Worm (Caenorhabditis elegans): ENCODE measurements around the gene E02H1.5.

The E02H1.5 gene

ce11 chrII:9566045-9566444 lies 29.0 kb upstream of the E02H1.5 start (continued):
- TF ChIP-seq daf-19 (GFP tag; conservative IDR thresholded peaks at IDR 0.05) (no peak), ces-1 (GFP tag; optimal IDR thresholded peaks at IDR 0.05) (no peak), mes-2 (tag; optimal IDR thresholded peaks at IDR 0.05; ENCODE audit: poor library complexity, severe bottlenecking) (peak; percentile 73)

DNA sequence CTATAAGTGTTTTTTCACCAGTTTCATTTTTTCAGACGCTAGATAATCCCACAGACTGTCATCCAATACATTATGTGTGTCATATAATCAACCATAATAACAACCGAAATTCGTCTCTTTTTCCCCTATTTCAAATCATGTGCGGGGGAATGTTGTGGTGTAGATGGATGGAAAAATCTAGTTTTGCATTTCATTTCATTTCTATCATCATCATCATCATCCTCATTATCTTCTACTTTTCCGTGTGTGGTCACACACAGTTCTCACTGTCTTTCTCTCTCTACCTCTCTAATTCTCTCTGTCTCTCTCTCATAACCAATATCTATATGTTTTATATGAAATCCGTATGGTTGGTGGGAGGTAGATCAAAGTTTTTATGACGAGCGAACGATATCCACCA lies 21.6 kb upstream of the E02H1.5 start:
- no peak for TF ChIP-seq tag-97 (GFP tag; IDR thresholded peaks at IDR 0.05)
- no peak for TF ChIP-seq ztf-11 (tag; optimal IDR thresholded peaks at IDR 0.05)
- TF ChIP-seq mxl-3 (GFP tag; optimal IDR thresholded peaks at IDR 0.05), result peak; percentile 42
- no peak for TF ChIP-seq dmd-9 (GFP tag; IDR thresholded peaks at IDR 0.05)
- no peak for TF ChIP-seq Y105C5A.15 (GFP tag; IDR thresholded peaks at IDR 0.05)
- no peak for TF ChIP-seq ZK337.2 (GFP tag; IDR thresholded peaks at IDR 0.05)
- TF ChIP-seq zip-2 (tag; optimal IDR thresholded peaks at IDR 0.05), result no peak
- TF ChIP-seq madf-5 (GFP tag; IDR thresholded peaks at IDR 0.05), result no peak
- no peak for TF ChIP-seq ama-1 (optimal IDR thresholded peaks at IDR 0.05)
- TF ChIP-seq sdz-12 (GFP tag; optimal IDR thresholded peaks at IDR 0.05), result no peak
- no peak for TF ChIP-seq daf-12 (tag; optimal IDR thresholded peaks at IDR 0.05)
- peak; percentile 59 for TF ChIP-seq hlh-30 (tag; optimal IDR thresholded peaks at IDR 0.05; ENCODE audit: insufficient read depth)
- TF ChIP-seq hlh-11 (tag; optimal IDR thresholded peaks at IDR 0.05), result no peak
- peak; percentile 41 for TF ChIP-seq nhr-28 (tag; optimal IDR thresholded peaks at IDR 0.05)
- TF ChIP-seq ceh-44 (GFP tag; IDR thresholded peaks at IDR 0.05), result no peak
- TF ChIP-seq lin-13 (GFP tag; optimal IDR thresholded peaks at IDR 0.05), result no peak
- TF ChIP-seq mes-2 (tag; optimal IDR thresholded peaks at IDR 0.05; ENCODE audit: poor library complexity, severe bottlenecking), result no peak
- TF ChIP-seq mdl-1 (tag; optimal IDR thresholded peaks at IDR 0.05), result peak in 1 of 2 experiments; percentile 8
- TF ChIP-seq zfp-3 (GFP tag; conservative IDR thresholded peaks at IDR 0.05), result no peak
- TF ChIP-seq lin-29 (GFP tag; IDR thresholded peaks at IDR 0.05), result no peak
- TF ChIP-seq mdt-29 (GFP tag; IDR thresholded peaks at IDR 0.05), result no peak
- no peak for TF ChIP-seq nhr-76 (tag; optimal IDR thresholded peaks at IDR 0.05)
- no peak for TF ChIP-seq nhr-111 (GFP tag; optimal IDR thresholded peaks at IDR 0.05)
- TF ChIP-seq attf-4 (tag; optimal IDR thresholded peaks at IDR 0.05), result no peak
- TF ChIP-seq unc-62 (GFP tag; optimal IDR thresholded peaks at IDR 0.05 in 1 of 2), result peak in 1 of 2 experiments; percentile 90
- no peak for TF ChIP-seq unc-62 (tag; optimal IDR thresholded peaks at IDR 0.05)
- TF ChIP-seq lin-38 (GFP tag; IDR thresholded peaks at IDR 0.05), result no peak
- no peak for TF ChIP-seq unc-39 (tag; optimal IDR thresholded peaks at IDR 0.05)
- no peak for TF ChIP-seq arid-1 (GFP tag; conservative IDR thresholded peaks at IDR 0.05)
- no peak for TF ChIP-seq rbr-2 (tag; optimal IDR thresholded peaks at IDR 0.05)
- no peak for TF ChIP-seq D1046.2 (GFP tag; IDR thresholded peaks at IDR 0.05)

DNA sequence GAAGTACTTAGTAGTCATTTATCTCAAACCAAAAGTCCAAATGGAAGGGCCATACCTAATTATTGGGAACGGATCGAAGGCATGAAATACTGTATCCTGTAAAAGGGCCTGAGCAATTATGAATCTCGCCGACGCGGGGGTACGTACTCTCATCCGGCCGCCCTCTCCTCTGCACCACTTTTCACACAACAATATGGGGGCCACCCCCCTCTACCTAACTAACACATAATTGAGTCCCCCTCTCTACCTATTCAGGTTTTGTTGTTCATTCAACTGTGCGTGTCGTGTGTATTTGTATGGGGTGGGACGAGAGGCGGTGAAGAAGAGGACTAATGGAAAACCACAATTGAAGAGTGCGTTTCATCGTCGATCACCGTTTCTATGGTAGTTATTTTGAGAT lies 20.6 kb upstream of the E02H1.5 start:
- 0 out of 2 replicates have a peak, but pooled peaks have one; percentile 58 for TF ChIP-seq egl-43 (GFP tag; IDR thresholded peaks at IDR 0.05)
- TF ChIP-seq mep-1 (tag; optimal IDR thresholded peaks at IDR 0.05), result no peak
- no peak for TF ChIP-seq dve-1 (tag; optimal IDR thresholded peaks at IDR 0.05; ENCODE audit: insufficient read depth)
- no peak for TF ChIP-seq hmg-1.1 (GFP tag; IDR thresholded peaks at IDR 0.05)
- no peak for TF ChIP-seq lir-3 (tag; optimal IDR thresholded peaks at IDR 0.05)
- 0 out of 2 replicates have a peak, but pooled peaks have one; percentile 43 for TF ChIP-seq F44E2.7 (GFP tag; IDR thresholded peaks at IDR 0.05)
- TF ChIP-seq zfp-2 (tag; optimal IDR thresholded peaks at IDR 0.05), result no peak
- TF ChIP-seq attf-4 (tag; optimal IDR thresholded peaks at IDR 0.05), result no peak
- TF ChIP-seq ztf-7 (tag; optimal IDR thresholded peaks at IDR 0.05), result no peak
- TF ChIP-seq ama-1 (optimal IDR thresholded peaks at IDR 0.05), result no peak
- TF ChIP-seq nhr-76 (tag; optimal IDR thresholded peaks at IDR 0.05), result no peak
- peak in 1 of 2 experiments; percentile 60 for TF ChIP-seq unc-62 (GFP tag; optimal IDR thresholded peaks at IDR 0.05 in 1 of 2)
- TF ChIP-seq unc-62 (tag; optimal IDR thresholded peaks at IDR 0.05), result no peak
- TF ChIP-seq mes-2 (tag; optimal IDR thresholded peaks at IDR 0.05; ENCODE audit: poor library complexity, severe bottlenecking), result peak; percentile 15
- no peak for TF ChIP-seq nhr-42 (GFP tag; IDR thresholded peaks at IDR 0.05)
- no peak for TF ChIP-seq php-3 (GFP tag; IDR thresholded peaks at IDR 0.05)
- no peak for TF ChIP-seq fkh-10 (GFP tag; optimal IDR thresholded peaks at IDR 0.05)
- no peak for TF ChIP-seq daf-8 (GFP tag; IDR thresholded peaks at IDR 0.05)
- TF ChIP-seq ztf-11 (tag; optimal IDR thresholded peaks at IDR 0.05), result no peak
- no peak for TF ChIP-seq hlh-11 (tag; optimal IDR thresholded peaks at IDR 0.05)
- peak; percentile 1 for TF ChIP-seq rbr-2 (tag; optimal IDR thresholded peaks at IDR 0.05)
- no peak for TF ChIP-seq mdl-1 (tag; optimal IDR thresholded peaks at IDR 0.05)

Measured in whole organism, L4 larva.